Worm (Caenorhabditis elegans) whole organism, L1 larva: ENCODE results near the gene Y26E6A.2.
A peak's percentile ranks its signal among the peaks of the same experiment; 100 is the strongest.

Experiments used
- C04F5.9 ChIP-seq: sonication (generic microtip); optimal IDR thresholded peaks from 2 replicates; lab custom pipeline; 2016; ENCODE audit warnings: missing genetic modification characterization, missing compliant biosample characterization
- C16A3.4 ChIP-seq: fragments of 150-350 bp; optimal IDR thresholded peaks from 2 replicates; lab custom pipeline; 2014; ENCODE audit warnings: missing biosample characterization, missing genetic modification characterization
- C34B4.2 ChIP-seq: sonication (generic microtip); optimal IDR thresholded peaks from 2 replicates; lab custom pipeline; 2017; ENCODE audit warnings: mild to moderate bottlenecking, missing genetic modification characterization, missing compliant biosample characterization
- blmp-1 ChIP-seq: fragments of 150-350 bp; optimal IDR thresholded peaks from 2 replicates; lab custom pipeline; 2014; ENCODE audit warnings: missing biosample characterization, missing genetic modification characterization
- ceh-8 ChIP-seq: fragments of 200-800 bp; sonication (Bioruptor generic); optimal IDR thresholded peaks from 2 replicates; lab custom pipeline; 2018; ENCODE audit warnings: mild to moderate bottlenecking, missing genetic modification characterization, moderate library complexity, missing compliant biosample characterization
- ceh-88 ChIP-seq: fragments of 200-800 bp; sonication (Bioruptor generic); IDR thresholded peaks from 2 replicates; pipeline ENCODE4 v1.3.6; 2022; ENCODE audit warnings: missing genetic modification characterization, missing compliant biosample characterization
- dpl-1 ChIP-seq, 3 experiments: fragments of 150-350 bp in 2 of 3; sonication (generic microtip) in 1 of 3; optimal IDR thresholded peaks; 2 replicates each; lab custom pipeline; 2014 to 2017; ENCODE audit warnings: missing biosample characterization in 3 of 3, missing genetic modification characterization in 3 of 3, missing genetic modification reagents in 3 of 3
- dsc-1 ChIP-seq: sonication (generic microtip); optimal IDR thresholded peaks from 2 replicates; lab custom pipeline; 2016; ENCODE audit warnings: mild to moderate bottlenecking, missing genetic modification characterization, missing compliant biosample characterization
- efl-1 ChIP-seq, 4 experiments: fragments of 150-350 bp; optimal IDR thresholded peaks in 3 of 4; peaks in 1 of 4; 1 replicate in 1 of 4; 2 replicates in 3 of 4; lab custom pipeline; 2014; ENCODE audit warnings: missing biosample characterization in 2 of 4, missing genetic modification characterization in 2 of 4, missing genetic modification reagents in 2 of 4
- efl-3 ChIP-seq: fragments of 200-800 bp; sonication (Bioruptor generic); optimal IDR thresholded peaks from 2 replicates; lab custom pipeline; 2018; ENCODE audit warnings: mild to moderate bottlenecking, missing genetic modification characterization, missing compliant biosample characterization
- egl-27 ChIP-seq, 2 experiments: fragments of 150-350 bp in 1 of 2; sonication (generic microtip); optimal IDR thresholded peaks; 3 replicates each; lab custom pipeline; 2017 to 2018; ENCODE audit warnings: missing biosample characterization in 2 of 2, missing genetic modification characterization in 2 of 2, missing genetic modification reagents in 2 of 2
- elt-3 ChIP-seq, 6 experiments: fragments of 150-350 bp in 1 of 6; sonication (generic microtip); optimal IDR thresholded peaks; 2 replicates each; lab custom pipeline; 2017 to 2018; ENCODE audit warnings: missing biosample characterization in 6 of 6, missing genetic modification characterization in 6 of 6, inconsistent platforms in 1 of 6
- fkh-10 ChIP-seq: sonication (generic microtip); optimal IDR thresholded peaks from 2 replicates; lab custom pipeline; 2017; ENCODE audit warnings: missing biosample characterization, missing genetic modification reagents, missing genetic modification characterization
- fkh-4 ChIP-seq: sonication (generic microtip); optimal IDR thresholded peaks from 2 replicates; lab custom pipeline; 2016; ENCODE audit warnings: missing compliant biosample characterization, missing genetic modification characterization, borderline replicate concordance
- fos-1 ChIP-seq: fragments of 150-350 bp; optimal IDR thresholded peaks from 2 replicates; lab custom pipeline; 2014; ENCODE audit warnings: missing biosample characterization, missing genetic modification characterization
- hlh-17 ChIP-seq: fragments of 200-800 bp; sonication (Bioruptor generic); optimal IDR thresholded peaks from 2 replicates; lab custom pipeline; 2018; ENCODE audit warnings: missing genetic modification characterization, mild to moderate bottlenecking, missing compliant biosample characterization, moderate library complexity, borderline replicate concordance
- hlh-4 ChIP-seq: sonication (generic microtip); optimal IDR thresholded peaks from 2 replicates; lab custom pipeline; 2016; ENCODE audit warnings: mild to moderate bottlenecking, missing genetic modification characterization, missing compliant biosample characterization
- hpl-2 ChIP-seq: fragments of 150-350 bp; optimal IDR thresholded peaks from 2 replicates; lab custom pipeline; 2014; ENCODE audit warnings: missing biosample characterization, missing genetic modification reagents, missing genetic modification characterization
- irx-1 ChIP-seq: sonication (generic microtip); optimal IDR thresholded peaks from 2 replicates; lab custom pipeline; 2016; ENCODE audit warnings: missing genetic modification characterization, missing compliant biosample characterization
- isw-1 ChIP-seq: fragments of 200-800 bp; sonication (Bioruptor generic); IDR thresholded peaks from 2 replicates; pipeline ENCODE4 v1.3.6; 2022; ENCODE audit warnings: missing genetic modification characterization, missing compliant biosample characterization
- lin-14 ChIP-seq: fragments of 200-800 bp; sonication (Bioruptor generic); optimal IDR thresholded peaks from 2 replicates; lab custom pipeline; 2018; ENCODE audit warnings: mild to moderate bottlenecking, missing genetic modification characterization, moderate library complexity, missing compliant biosample characterization
- lin-15B ChIP-seq: fragments of 150-350 bp; sonication (generic microtip); optimal IDR thresholded peaks from 3 replicates; lab custom pipeline; 2014; ENCODE audit warnings: missing biosample characterization, missing genetic modification characterization
- lin-35 ChIP-seq, 2 experiments: fragments of 150-350 bp; optimal IDR thresholded peaks; 2 replicates each; lab custom pipeline; 2014; ENCODE audit warnings: missing biosample characterization in 2 of 2, missing genetic modification characterization in 2 of 2, missing genetic modification reagents in 2 of 2
- lsy-2 ChIP-seq, 2 experiments: fragments of 150-350 bp; optimal IDR thresholded peaks; 2 replicates each; lab custom pipeline; 2014; ENCODE audit warnings: missing biosample characterization in 2 of 2, missing genetic modification characterization in 2 of 2
- mdl-1 ChIP-seq, 2 experiments: fragments of 150-350 bp; optimal IDR thresholded peaks; 2 replicates each; lab custom pipeline; 2014 to 2017; ENCODE audit warnings: missing biosample characterization in 2 of 2, missing genetic modification characterization in 2 of 2, inconsistent platforms in 1 of 2
- nhr-11 ChIP-seq: fragments of 150-350 bp; optimal IDR thresholded peaks from 2 replicates; lab custom pipeline; 2014; ENCODE audit warnings: missing biosample characterization, missing genetic modification characterization
- nhr-47 ChIP-seq: sonication (generic microtip); optimal IDR thresholded peaks from 2 replicates; lab custom pipeline; 2016; ENCODE audit warnings: mild to moderate bottlenecking, missing genetic modification characterization, moderate library complexity, missing compliant biosample characterization
- nhr-71 ChIP-seq: sonication (generic microtip); optimal IDR thresholded peaks from 2 replicates; lab custom pipeline; 2016; ENCODE audit warnings: mild to moderate bottlenecking, missing genetic modification characterization, moderate library complexity, missing compliant biosample characterization
- nhr-85 ChIP-seq: sonication (generic microtip); peaks from one replicate; lab custom pipeline; 2016; ENCODE audit warnings: missing genetic modification characterization, inconsistent platforms, missing compliant biosample characterization
- nhr-90 ChIP-seq: sonication (generic microtip); optimal IDR thresholded peaks from 2 replicates; lab custom pipeline; 2016; ENCODE audit warnings: mild to moderate bottlenecking, missing genetic modification characterization, missing compliant biosample characterization; ENCODE audit not compliant: poor library complexity
- pag-3 ChIP-seq: sonication (generic microtip); optimal IDR thresholded peaks from 2 replicates; lab custom pipeline; 2017; ENCODE audit warnings: missing genetic modification characterization, mild to moderate bottlenecking, missing compliant biosample characterization, antibody characterized with exemption, borderline replicate concordance; ENCODE audit not compliant: insufficient read depth
- rnt-1 ChIP-seq: sonication (generic microtip); optimal IDR thresholded peaks from 2 replicates; lab custom pipeline; 2016; ENCODE audit warnings: mild to moderate bottlenecking, missing genetic modification characterization, moderate library complexity, missing compliant biosample characterization
- skn-1 ChIP-seq: fragments of 150-350 bp; optimal IDR thresholded peaks from 2 replicates; lab custom pipeline; 2014; ENCODE audit warnings: missing biosample characterization, missing genetic modification characterization
- snu-23 ChIP-seq: sonication (generic microtip); optimal IDR thresholded peaks from 2 replicates; lab custom pipeline; 2016; ENCODE audit warnings: missing genetic modification characterization, missing compliant biosample characterization
- sup-37 ChIP-seq: fragments of 200-800 bp; sonication (Bioruptor generic); optimal IDR thresholded peaks from 2 replicates; lab custom pipeline; 2018; ENCODE audit warnings: mild to moderate bottlenecking, missing genetic modification characterization, missing compliant biosample characterization
- swsn-7 ChIP-seq: sonication (generic microtip); optimal IDR thresholded peaks from 2 replicates; lab custom pipeline; 2016; ENCODE audit warnings: missing genetic modification characterization, missing compliant biosample characterization
- tbx-2 ChIP-seq: sonication (generic microtip); optimal IDR thresholded peaks from 2 replicates; lab custom pipeline; 2016; ENCODE audit warnings: missing genetic modification characterization, missing compliant biosample characterization
- unc-30 ChIP-seq: sonication (generic microtip); optimal IDR thresholded peaks from 2 replicates; lab custom pipeline; 2017; ENCODE audit warnings: missing biosample characterization, missing genetic modification characterization
- unc-86 ChIP-seq: sonication (generic microtip); optimal IDR thresholded peaks from 2 replicates; lab custom pipeline; 2016; ENCODE audit warnings: missing genetic modification characterization, missing compliant biosample characterization
- xbp-1 ChIP-seq: sonication (generic microtip); optimal IDR thresholded peaks from 2 replicates; lab custom pipeline; 2016; ENCODE audit warnings: missing genetic modification characterization, missing compliant biosample characterization
- zip-4 ChIP-seq: fragments of 200-800 bp; sonication (Bioruptor generic); optimal IDR thresholded peaks from 2 replicates; lab custom pipeline; 2018; ENCODE audit warnings: mild to moderate bottlenecking, missing genetic modification characterization, moderate library complexity, missing compliant biosample characterization
- ztf-11 ChIP-seq, 2 experiments: sonication (generic microtip); optimal IDR thresholded peaks; 2 replicates each; lab custom pipeline; 2016 to 2017; ENCODE audit warnings: missing genetic modification characterization in 2 of 2, missing biosample characterization in 1 of 2, missing compliant biosample characterization in 1 of 2

Gene Y26E6A.2

DNA sequence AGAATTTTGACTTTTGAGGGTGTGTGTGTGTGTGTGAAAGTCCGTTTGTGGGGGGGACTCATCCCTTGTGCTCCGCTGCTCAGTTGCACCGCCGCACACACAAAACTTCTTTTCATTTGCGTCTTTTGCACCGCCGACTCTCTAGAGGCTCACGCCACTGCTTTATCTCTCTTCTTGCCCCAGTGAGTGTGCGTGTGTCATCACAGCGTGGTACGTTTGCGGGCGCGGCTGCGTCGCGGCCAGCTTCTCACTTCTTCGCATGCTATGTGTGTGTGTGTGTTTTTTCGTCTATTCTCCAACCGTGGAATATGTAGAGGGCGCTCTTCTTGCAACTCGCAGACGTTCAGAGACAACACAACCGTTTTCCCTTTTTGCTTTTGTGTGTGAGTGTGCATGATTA is 31.3 kb upstream of the Y26E6A.2 start (continued):
- no peak for TF ChIP-seq zip-4 (GFP tag; lab: Kevin White, UChicago)
- peak; percentile 24 for TF ChIP-seq C16A3.4 (tag; lab: Kevin White, UChicago)
- TF ChIP-seq skn-1 (tag; lab: Kevin White, UChicago), result peak; percentile 38
- peak; percentile 58 for TF ChIP-seq nhr-47 (tag; lab: Kevin White, UChicago)
- peak; percentile 27 for TF ChIP-seq unc-86
- TF ChIP-seq rnt-1, result peak; percentile 57
- TF ChIP-seq lsy-2 (tag; optimal IDR thresholded peaks at IDR 0.05; lab: Kevin White, UChicago), result peak in 1 of 2 experiments; percentile 56

DNA sequence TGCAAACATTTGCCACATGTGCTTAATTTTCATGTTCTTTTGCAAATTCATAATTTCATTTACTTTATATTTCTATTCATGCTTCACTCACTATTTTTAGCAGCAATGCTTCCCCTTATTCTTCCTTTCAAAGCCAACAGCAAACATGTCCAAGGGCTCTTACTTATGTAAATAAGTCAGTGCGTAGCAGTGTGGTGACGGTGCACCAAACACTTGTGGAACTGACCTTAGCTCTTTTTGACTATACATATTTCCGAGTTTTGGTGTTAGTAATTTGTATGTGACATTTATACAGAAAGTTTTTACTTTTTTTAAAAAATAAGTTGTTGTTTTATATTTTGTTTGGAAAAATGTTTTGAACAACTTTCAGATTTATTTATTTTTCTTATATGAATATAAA is 30.9 kb upstream of the Y26E6A.2 start:
- TF ChIP-seq sup-37 (GFP tag; lab: Kevin White, UChicago) (no peak), hlh-4 (tag; lab: Kevin White, UChicago) (no peak), unc-86 (no peak), efl-3 (GFP tag; lab: Kevin White, UChicago) (no peak), dsc-1 (no peak), isw-1 (no peak), fkh-4 (no peak), dpl-1 (GFP tag; optimal IDR thresholded peaks at IDR 0.05; lab: Kevin White, UChicago) (no peak), nhr-11 (tag; lab: Kevin White, UChicago) (no peak), ceh-88 (no peak), unc-30 (tag; lab: Kevin White, UChicago) (no peak), pag-3 (tag; lab: Kevin White, UChicago) (no peak), fkh-10 (GFP tag; lab: Kevin White, UChicago) (no peak)

DNA sequence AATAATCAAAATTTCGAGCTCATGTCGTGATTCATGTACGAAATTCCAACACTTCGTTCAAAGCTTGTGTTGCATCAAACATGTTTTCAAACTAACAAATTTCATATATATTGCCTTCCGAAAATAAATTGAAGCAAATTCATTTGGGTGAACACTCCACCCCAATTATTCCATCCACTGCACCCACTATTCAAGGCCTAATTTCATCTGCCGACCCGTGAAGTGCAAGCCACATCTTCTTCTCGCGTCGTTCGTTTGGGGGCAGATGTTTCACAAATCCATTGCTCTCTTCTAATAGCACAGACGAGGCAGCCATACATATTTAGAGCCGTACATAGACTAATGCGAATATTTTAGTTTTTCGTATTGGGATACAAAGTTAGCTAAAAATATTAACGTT is 30.0 kb upstream of the Y26E6A.2 start:
- TF ChIP-seq hpl-2 (GFP tag; lab: Kevin White, UChicago) (no peak), efl-1 (optimal IDR thresholded peaks at IDR 0.05; lab: Kevin White, UChicago) (no peak), efl-1 (GFP tag; optimal IDR thresholded peaks at IDR 0.05 in 1 of 2; lab: Kevin White, UChicago) (peak in 1 of 2 experiments; percentile 78)

DNA sequence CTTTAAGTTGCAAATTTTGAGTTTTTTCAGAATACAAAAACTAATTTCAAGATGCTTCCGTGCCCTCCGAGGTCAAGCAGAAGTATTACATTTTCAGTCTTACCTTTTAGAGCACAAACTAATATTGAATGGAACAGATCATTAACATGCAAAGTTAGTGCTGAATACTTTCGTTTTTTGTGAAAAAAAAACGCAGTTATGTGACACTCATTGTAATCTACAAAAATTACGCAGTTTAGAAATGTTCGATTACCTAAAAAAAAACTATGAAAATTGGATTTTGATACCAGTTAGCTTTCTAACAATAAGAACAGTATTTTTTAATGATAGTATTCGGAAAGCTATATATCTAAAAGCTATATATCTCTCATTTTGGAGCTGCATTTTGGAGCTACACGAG is 27.7 kb upstream of the Y26E6A.2 start:
- TF ChIP-seq ztf-11 (tag; optimal IDR thresholded peaks at IDR 0.05; lab: Kevin White, UChicago), result no peak
- TF ChIP-seq ceh-8 (GFP tag; lab: Kevin White, UChicago), result no peak
- no peak for TF ChIP-seq snu-23
- no peak for TF ChIP-seq unc-30 (tag; lab: Kevin White, UChicago)
- TF ChIP-seq hlh-17, result no peak
- no peak for TF ChIP-seq C34B4.2 (tag; lab: Kevin White, UChicago)
- no peak for TF ChIP-seq C16A3.4 (tag; lab: Kevin White, UChicago)
- no peak for TF ChIP-seq sup-37 (GFP tag; lab: Kevin White, UChicago)
- no peak for TF ChIP-seq lin-15B
- no peak for TF ChIP-seq fos-1 (tag; lab: Kevin White, UChicago)
- TF ChIP-seq egl-27 (tag; optimal IDR thresholded peaks at IDR 0.05; lab: Kevin White, UChicago), result no peak
- TF ChIP-seq tbx-2 (tag; lab: Kevin White, UChicago), result no peak

DNA sequence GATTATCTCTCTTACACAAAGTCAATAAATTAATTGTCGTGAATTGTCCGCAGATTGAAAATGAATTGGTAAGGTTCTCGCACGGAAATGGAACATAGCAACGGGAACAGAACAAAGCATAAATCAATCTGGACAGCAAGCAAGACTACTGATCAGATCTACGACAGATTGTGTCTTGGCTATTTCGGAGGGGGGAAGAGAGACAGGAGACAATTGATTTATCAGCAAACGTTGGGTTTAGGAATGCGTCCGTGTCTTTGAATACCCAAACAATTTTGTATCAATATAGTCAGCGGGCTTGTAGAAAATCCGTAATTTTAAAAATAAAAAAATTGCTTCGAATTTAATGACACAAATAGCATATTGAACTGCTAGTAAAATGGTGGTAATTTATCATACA is 27.1 kb upstream of the Y26E6A.2 start:
- TF ChIP-seq swsn-7 (tag; lab: Kevin White, UChicago), result no peak
- TF ChIP-seq lin-14, result peak; percentile 26
- TF ChIP-seq isw-1, result no peak
- peak in 1 of 2 experiments; percentile 24 for TF ChIP-seq mdl-1 (tag; optimal IDR thresholded peaks at IDR 0.05; lab: Kevin White, UChicago)
- TF ChIP-seq nhr-90 (tag; lab: Kevin White, UChicago), result peak; percentile 58
- TF ChIP-seq snu-23, result peak; percentile 3
- TF ChIP-seq blmp-1 (tag; lab: Kevin White, UChicago), result peak; percentile 51
- peak in 1 of 2 experiments; percentile 28 for TF ChIP-seq lsy-2 (tag; optimal IDR thresholded peaks at IDR 0.05; lab: Kevin White, UChicago)
- TF ChIP-seq lin-35 (GFP tag; optimal IDR thresholded peaks at IDR 0.05; lab: Kevin White, UChicago), result peak in 1 of 2 experiments; percentile 29
- TF ChIP-seq xbp-1 (tag; lab: Kevin White, UChicago), result no peak
- peak in 3 of 6 experiments; percentile 47 to 83 (median 65) for TF ChIP-seq elt-3 (tag; optimal IDR thresholded peaks at IDR 0.05; lab: Kevin White, UChicago)
- TF ChIP-seq nhr-71 (tag; lab: Kevin White, UChicago), result peak; percentile 16
- peak; percentile 10 for TF ChIP-seq irx-1 (tag; lab: Kevin White, UChicago)
- peak; percentile 83 for TF ChIP-seq nhr-85 (tag; lab: Kevin White, UChicago)
- no peak for TF ChIP-seq efl-3 (GFP tag; lab: Kevin White, UChicago)
- TF ChIP-seq C04F5.9 (tag; lab: Kevin White, UChicago), result no peak
